Worm (Caenorhabditis elegans): Measurements from ENCODE around the gene mmab-1.

ce11 chrIII:4879445-4879844 lies 42.5 kb downstream of the mmab-1 start, which contains the start of gene C35D10.1:
- TF ChIP-seq unc-62 (GFP tag; optimal IDR thresholded peaks at IDR 0.05) (no peak), sea-2 (GFP tag; optimal IDR thresholded peaks at IDR 0.05) (no peak), fkh-2 (tag; optimal IDR thresholded peaks at IDR 0.05) (no peak), nhr-28 (tag; optimal IDR thresholded peaks at IDR 0.05) (no peak), elt-3 (tag; optimal IDR thresholded peaks at IDR 0.05) (no peak), jun-1 (tag; optimal IDR thresholded peaks at IDR 0.05) (no peak), fos-1 (tag; optimal IDR thresholded peaks at IDR 0.05) (no peak), zag-1 (tag; optimal IDR thresholded peaks at IDR 0.05) (no peak), ama-1 (optimal IDR thresholded peaks at IDR 0.05) (no peak)
